Fruit fly (Drosophila melanogaster) S2 (cell line): ENCODE data around the gene Sfp96F.

Experiments
- CG8478 ChIP-seq: fragments of >200 bp; optimal IDR thresholded peaks from 2 replicates; lab custom pipeline; 2018
- CTCF ChIP-seq, 2 experiments: fragments of >200 bp; optimal IDR thresholded peaks; 2 replicates each; lab custom pipeline; 2018

- TF ChIP-seq CG8478 (lab: Kevin White, UChicago) = no peak
- no peak for TF ChIP-seq CTCF (optimal IDR thresholded peaks at IDR 0.05; lab: Kevin White, UChicago)
Observed at dm6 chr3R:25815179-25815578, 14.8 kb downstream of the Sfp96F start, which contains the start of gene CG14354.
